Worm (Caenorhabditis elegans) whole organism, late embryonic: ENCODE data around the gene srx-50.

ENCODE experiments used
- C38D4.7 ChIP-seq: fragments of 200-800 bp; sonication (Bioruptor generic); optimal IDR thresholded peaks from 2 replicates; lab custom pipeline; 2018; ENCODE audit warnings: mild to moderate bottlenecking, missing genetic modification characterization, moderate library complexity, missing compliant biosample characterization
- F13H6.1 ChIP-seq: sonication (generic microtip); optimal IDR thresholded peaks from 2 replicates; lab custom pipeline; 2016; ENCODE audit warnings: missing genetic modification characterization, missing compliant biosample characterization
- K09A11.1 ChIP-seq: sonication (generic microtip); optimal IDR thresholded peaks from 2 replicates; lab custom pipeline; 2017; ENCODE audit warnings: antibody characterized with exemption, mild to moderate bottlenecking, missing genetic modification characterization, missing compliant biosample characterization; ENCODE audit not compliant: insufficient read depth
- T23F11.4 ChIP-seq: fragments of 200-800 bp; sonication (Bioruptor generic); optimal IDR thresholded peaks from 2 replicates; lab custom pipeline; 2018; ENCODE audit warnings: mild to moderate bottlenecking, missing genetic modification characterization, missing compliant biosample characterization
- Y22D7AL.16 ChIP-seq: sonication (generic microtip); optimal IDR thresholded peaks from 2 replicates; lab custom pipeline; 2016; ENCODE audit warnings: missing genetic modification characterization, missing compliant biosample characterization
- ahr-1 ChIP-seq: sonication (generic microtip); optimal IDR thresholded peaks from 2 replicates; lab custom pipeline; 2016; ENCODE audit warnings: missing genetic modification characterization, missing compliant biosample characterization
- ceh-14 ChIP-seq: sonication (generic microtip); optimal IDR thresholded peaks from 2 replicates; lab custom pipeline; 2016; ENCODE audit warnings: missing genotype, missing genetic modification characterization, missing compliant biosample characterization
- ceh-18 ChIP-seq: sonication (generic microtip); optimal IDR thresholded peaks from 2 replicates; lab custom pipeline; 2016; ENCODE audit warnings: missing genetic modification characterization, missing compliant biosample characterization
- ceh-22 ChIP-seq: sonication (generic microtip); optimal IDR thresholded peaks from 2 replicates; lab custom pipeline; 2017; ENCODE audit warnings: missing biosample characterization, missing genetic modification characterization
- ceh-30 ChIP-seq: fragments of 150-350 bp; optimal IDR thresholded peaks from 2 replicates; lab custom pipeline; 2014; ENCODE audit warnings: missing biosample characterization, missing genetic modification characterization
- ceh-31 ChIP-seq: sonication (generic microtip); optimal IDR thresholded peaks from 2 replicates; lab custom pipeline; 2016; ENCODE audit warnings: missing genetic modification characterization, missing compliant biosample characterization
- ceh-48 ChIP-seq: sonication (generic microtip); optimal IDR thresholded peaks from 2 replicates; lab custom pipeline; 2016; ENCODE audit warnings: missing genetic modification characterization, inconsistent platforms, missing compliant biosample characterization
- ceh-6 ChIP-seq: fragments of 200-800 bp; sonication (Bioruptor generic); optimal IDR thresholded peaks from 2 replicates; lab custom pipeline; 2018; ENCODE audit warnings: mild to moderate bottlenecking, missing genetic modification characterization, missing compliant biosample characterization
- ceh-9 ChIP-seq: sonication (generic microtip); optimal IDR thresholded peaks from 2 replicates; lab custom pipeline; 2016; ENCODE audit warnings: mild to moderate bottlenecking, missing genetic modification characterization, inconsistent platforms, missing compliant biosample characterization
- che-1 ChIP-seq: sonication (generic microtip); optimal IDR thresholded peaks from 2 replicates; lab custom pipeline; 2016; ENCODE audit warnings: mild to moderate bottlenecking, missing genetic modification characterization, missing compliant biosample characterization
- elt-2 ChIP-seq: sonication (generic microtip); optimal IDR thresholded peaks from 2 replicates; lab custom pipeline; 2016; ENCODE audit warnings: missing genetic modification reagents, missing genetic modification characterization, missing compliant biosample characterization
- ets-4 ChIP-seq: sonication (generic microtip); optimal IDR thresholded peaks from 2 replicates; lab custom pipeline; 2016; ENCODE audit warnings: missing genetic modification characterization, missing compliant biosample characterization
- eyg-1 ChIP-seq: sonication (generic microtip); optimal IDR thresholded peaks from 2 replicates; lab custom pipeline; 2016; ENCODE audit warnings: missing genotype, missing genetic modification characterization, missing compliant biosample characterization
- fkh-10 ChIP-seq: fragments of 150-350 bp; optimal IDR thresholded peaks from 2 replicates; lab custom pipeline; 2014; ENCODE audit warnings: missing biosample characterization, missing genetic modification reagents, missing genetic modification characterization
- gmeb-2 ChIP-seq: sonication (generic microtip); optimal IDR thresholded peaks from 2 replicates; lab custom pipeline; 2016; ENCODE audit warnings: missing genetic modification characterization, inconsistent platforms, missing compliant biosample characterization
- hlh-13 ChIP-seq: fragments of 200-800 bp; sonication (Bioruptor generic); optimal IDR thresholded peaks from 2 replicates; lab custom pipeline; 2018; ENCODE audit warnings: mild to moderate bottlenecking, missing genetic modification characterization, missing compliant biosample characterization
- hlh-15 ChIP-seq: sonication (generic microtip); optimal IDR thresholded peaks from 2 replicates; lab custom pipeline; 2016; ENCODE audit warnings: missing genetic modification characterization, missing compliant biosample characterization
- hlh-30 ChIP-seq: sonication (generic microtip); optimal IDR thresholded peaks from 2 replicates; lab custom pipeline; 2017; ENCODE audit warnings: antibody characterized with exemption, missing genetic modification characterization, missing compliant biosample characterization; ENCODE audit not compliant: insufficient read depth
- hlh-6 ChIP-seq: sonication (generic microtip); optimal IDR thresholded peaks from 2 replicates; lab custom pipeline; 2016; ENCODE audit warnings: missing genotype, missing genetic modification characterization, missing compliant biosample characterization
- mec-3 ChIP-seq: sonication (generic microtip); optimal IDR thresholded peaks from 2 replicates; lab custom pipeline; 2016; ENCODE audit warnings: borderline replicate concordance, missing genetic modification characterization, missing compliant biosample characterization
- nfya-1 ChIP-seq: sonication (generic microtip); optimal IDR thresholded peaks from 2 replicates; lab custom pipeline; 2017; ENCODE audit warnings: missing genetic modification characterization, mild to moderate bottlenecking, missing compliant biosample characterization, antibody characterized with exemption, moderate library complexity
- nhr-11 ChIP-seq: fragments of 150-350 bp; optimal IDR thresholded peaks from 2 replicates; lab custom pipeline; 2014; ENCODE audit warnings: missing biosample characterization, missing genetic modification characterization
- nhr-232 ChIP-seq: sonication (generic microtip); optimal IDR thresholded peaks from 2 replicates; lab custom pipeline; 2016; ENCODE audit warnings: missing genetic modification characterization, missing compliant biosample characterization
- npax-4 ChIP-seq: sonication (generic microtip); optimal IDR thresholded peaks from 2 replicates; lab custom pipeline; 2016; ENCODE audit warnings: missing genetic modification characterization, missing compliant biosample characterization
- pax-1 ChIP-seq: fragments of 150-350 bp; optimal IDR thresholded peaks from 2 replicates; lab custom pipeline; 2014; ENCODE audit warnings: missing biosample characterization, missing genetic modification characterization
- pha-2 ChIP-seq: sonication (generic microtip); optimal IDR thresholded peaks from 2 replicates; lab custom pipeline; 2017; ENCODE audit warnings: mild to moderate bottlenecking, missing genetic modification characterization, missing compliant biosample characterization
- pha-4 ChIP-seq: fragments of 150-350 bp; optimal IDR thresholded peaks from 2 replicates; lab custom pipeline; 2018; ENCODE audit warnings: missing biosample characterization, missing genetic modification reagents, missing genetic modification characterization
- pqm-1 ChIP-seq: sonication (generic microtip); optimal IDR thresholded peaks from 2 replicates; lab custom pipeline; 2016; ENCODE audit warnings: missing genetic modification characterization, missing compliant biosample characterization
- pros-1 ChIP-seq: fragments of 150-350 bp; optimal IDR thresholded peaks from 2 replicates; lab custom pipeline; 2014; ENCODE audit warnings: missing biosample characterization, missing genetic modification reagents, missing genetic modification characterization
- ref-2 ChIP-seq: sonication (generic microtip); optimal IDR thresholded peaks from 2 replicates; lab custom pipeline; 2016; ENCODE audit warnings: missing genetic modification characterization, missing compliant biosample characterization
- rnt-1 ChIP-seq: sonication (generic microtip); optimal IDR thresholded peaks from 2 replicates; lab custom pipeline; 2016; ENCODE audit warnings: missing genetic modification characterization, missing compliant biosample characterization
- sdc-2 ChIP-seq: sonication (generic microtip); optimal IDR thresholded peaks from 2 replicates; lab custom pipeline; 2016; ENCODE audit warnings: missing genotype, missing genetic modification characterization, missing compliant biosample characterization
- sox-2 ChIP-seq: fragments of 200-800 bp; sonication (Bioruptor generic); IDR thresholded peaks from 2 replicates; pipeline ENCODE4 v1.3.6; 2022; ENCODE audit warnings: missing genetic modification reagents, missing genetic modification characterization, missing compliant biosample characterization
- syd-9 ChIP-seq: sonication (generic microtip); optimal IDR thresholded peaks from 2 replicates; lab custom pipeline; 2016; ENCODE audit warnings: mild to moderate bottlenecking, missing genetic modification characterization, moderate library complexity, missing compliant biosample characterization
- tbx-7 ChIP-seq: sonication (generic microtip); optimal IDR thresholded peaks from 2 replicates; lab custom pipeline; 2016; ENCODE audit warnings: missing genotype, missing genetic modification characterization, missing compliant biosample characterization
- ttx-3 ChIP-seq: sonication (generic microtip); optimal IDR thresholded peaks from 2 replicates; lab custom pipeline; 2016; ENCODE audit warnings: missing genetic modification reagents, missing genetic modification characterization, missing compliant biosample characterization
- unc-3 ChIP-seq, 2 experiments: fragments of 200-800 bp in 1 of 2; sonication (Bioruptor generic) in 1 of 2; sonication (generic microtip) in 1 of 2; conservative IDR thresholded peaks in 1 of 2; optimal IDR thresholded peaks in 1 of 2; 2 replicates each; pipeline versions ENCODE4 v1.3.6 to Lab custom; 2016 to 2022; ENCODE audit warnings: missing compliant biosample characterization in 2 of 2, missing genetic modification characterization in 2 of 2, missing genetic modification reagents in 1 of 2
- unc-42 ChIP-seq: sonication (generic microtip); optimal IDR thresholded peaks from 2 replicates; lab custom pipeline; 2016; ENCODE audit warnings: missing genotype, missing genetic modification characterization, missing compliant biosample characterization
- unc-55 ChIP-seq: sonication (generic microtip); optimal IDR thresholded peaks from 2 replicates; lab custom pipeline; 2017; ENCODE audit warnings: missing biosample characterization, missing genetic modification reagents, missing genetic modification characterization
- unc-86 ChIP-seq: sonication (generic microtip); optimal IDR thresholded peaks from 2 replicates; lab custom pipeline; 2016; ENCODE audit warnings: missing genetic modification characterization, missing compliant biosample characterization
- zip-5 ChIP-seq: sonication (generic microtip); optimal IDR thresholded peaks from 2 replicates; lab custom pipeline; 2016; ENCODE audit warnings: missing genetic modification characterization, missing compliant biosample characterization

Gene srx-50

DNA sequence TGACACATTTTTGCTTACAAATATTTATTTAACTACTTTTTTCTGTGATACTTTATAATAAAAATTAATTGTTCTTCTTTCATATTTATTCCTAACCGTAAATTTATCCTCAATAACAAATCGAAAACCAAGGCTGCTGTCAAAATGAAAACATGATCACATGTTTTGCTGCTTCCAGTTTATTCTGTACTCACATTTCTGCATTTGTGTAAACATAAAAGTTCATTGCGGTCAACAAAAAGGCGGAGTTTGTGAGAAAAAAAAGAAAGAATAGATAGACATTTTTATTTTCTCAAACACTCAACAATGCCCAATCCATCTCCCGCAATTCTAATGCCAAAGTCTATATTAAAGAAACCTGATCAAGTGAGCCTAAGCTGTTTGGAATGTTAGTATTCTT, 22.0 kb upstream of the srx-50 start, which contains the start of gene C06G3.3:
TSS of gene C06G3.3 (plus strand) at position 301 of the 400 bp plus-strand sequence.
- TF ChIP-seq hlh-6 (tag; lab: Kevin White, UChicago) (no peak), unc-42 (tag; lab: Kevin White, UChicago) (no peak), ets-4 (tag; lab: Kevin White, UChicago) (no peak)

DNA sequence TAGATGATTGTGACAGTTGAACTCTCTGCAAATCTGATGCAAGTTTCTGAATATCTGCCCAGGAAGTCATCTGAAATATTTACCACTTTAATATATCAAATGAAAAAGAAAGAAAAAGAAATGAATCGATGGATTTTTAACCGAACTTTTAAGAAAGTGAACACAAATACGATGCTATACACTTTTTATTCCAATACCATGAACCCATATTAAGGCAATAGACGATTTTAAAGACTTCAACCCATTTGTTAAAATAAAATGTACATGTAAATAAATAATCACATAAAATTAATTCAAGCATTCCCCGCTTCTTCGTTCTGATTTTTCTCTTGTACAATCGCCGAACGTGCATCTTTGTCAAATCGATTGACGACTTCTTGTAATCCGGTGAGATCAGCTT, 21.0 kb upstream of the srx-50 start, which contains the start of gene ufl-1:
TSS of gene ufl-1 (minus strand) at position 70 of the 400 bp plus-strand sequence.
- no peak for TF ChIP-seq nhr-11 (tag; lab: Kevin White, UChicago)
- no peak for TF ChIP-seq hlh-15 (tag; lab: Kevin White, UChicago)
- no peak for TF ChIP-seq ets-4 (tag; lab: Kevin White, UChicago)
- no peak for TF ChIP-seq rnt-1 (tag; lab: Kevin White, UChicago)
- no peak for TF ChIP-seq pha-4 (tag; lab: Kevin White, UChicago)

DNA sequence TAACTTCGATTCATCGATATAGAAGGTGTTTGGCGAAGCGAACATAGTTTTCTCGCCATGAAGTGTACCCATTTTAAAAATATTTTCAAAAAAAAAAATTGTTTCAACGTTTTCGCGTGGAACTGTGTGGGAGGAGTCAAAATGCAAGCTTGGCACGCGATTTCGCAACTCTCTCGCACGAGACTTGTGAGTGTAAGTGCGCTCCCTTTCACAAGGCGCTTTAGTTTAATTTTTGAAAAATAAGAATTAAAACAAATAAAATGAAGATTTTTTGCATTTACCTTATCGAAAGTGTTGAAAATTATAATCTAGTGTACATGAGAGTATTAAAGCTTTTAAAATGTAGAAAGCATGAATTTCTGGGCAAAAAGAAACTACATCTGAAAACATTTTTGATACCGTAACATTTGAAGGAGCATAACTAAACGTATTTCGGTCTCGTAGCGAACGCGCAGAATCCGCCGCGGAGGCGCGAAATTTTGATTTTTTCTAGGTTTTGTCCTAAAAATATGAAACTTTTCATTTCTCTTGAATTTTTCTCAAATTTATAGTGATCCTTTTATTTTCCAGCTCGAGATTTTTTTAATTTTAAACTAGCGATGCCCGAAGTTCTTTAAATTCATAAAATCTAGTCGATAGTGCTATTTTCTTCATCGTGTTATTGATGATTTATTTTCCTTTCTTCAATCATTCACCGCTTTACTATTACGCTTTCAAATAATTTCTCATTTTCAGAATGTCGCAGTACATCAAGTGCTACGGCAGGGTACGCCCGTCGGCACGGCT, 18.1 kb upstream of the srx-50 start, which contains the start of the genes cogc-2 and klp-18:
TSS of gene cogc-2 (minus strand) at position 105 of the 786 bp plus-strand sequence.
TSS of gene klp-18 (plus strand) at position 736 of the 786 bp plus-strand sequence.
- TF ChIP-seq ceh-22 (tag; lab: Kevin White, UChicago) (no peak), syd-9 (tag; lab: Kevin White, UChicago) (no peak), gmeb-2 (tag; lab: Kevin White, UChicago) (peak; percentile 72), fkh-10 (GFP tag; lab: Kevin White, UChicago) (peak; percentile 4), ceh-9 (tag; lab: Kevin White, UChicago) (no peak), ceh-31 (tag; lab: Kevin White, UChicago) (peak; percentile 71), ttx-3 (tag; lab: Kevin White, UChicago) (peak; percentile 44), unc-3 (GFP tag; conservative IDR thresholded peaks at IDR 0.05; lab: Robert Waterston, UW) (no peak), unc-3 (tag; optimal IDR thresholded peaks at IDR 0.05; lab: Kevin White, UChicago) (peak; percentile 45), hlh-30 (tag; lab: Kevin White, UChicago) (peak; percentile 71), sdc-2 (tag; lab: Kevin White, UChicago) (peak; percentile 45), unc-86 (tag; lab: Kevin White, UChicago) (peak; percentile 48), ceh-18 (peak; percentile 45), F13H6.1 (tag; lab: Kevin White, UChicago) (no peak), T23F11.4 (GFP tag; lab: Kevin White, UChicago) (no peak), eyg-1 (tag; lab: Kevin White, UChicago) (no peak), K09A11.1 (tag; lab: Kevin White, UChicago) (peak; percentile 53), sox-2 (GFP tag; lab: Robert Waterston, UW) (no peak), ceh-30 (no peak), ceh-6 (GFP tag; lab: Kevin White, UChicago) (peak; percentile 45), C38D4.7 (GFP tag; lab: Kevin White, UChicago) (peak; percentile 24), Y22D7AL.16 (peak; percentile 22), ceh-48 (tag; lab: Kevin White, UChicago) (peak; percentile 20), tbx-7 (tag; lab: Kevin White, UChicago) (peak; percentile 11), pha-2 (tag; lab: Kevin White, UChicago) (peak; percentile 52), nhr-232 (tag; lab: Kevin White, UChicago) (peak; percentile 18), hlh-13 (GFP tag; lab: Kevin White, UChicago) (no peak), pax-1 (tag; lab: Kevin White, UChicago) (peak; percentile 46), pqm-1 (tag; lab: Kevin White, UChicago) (no peak), elt-2 (peak; percentile 80), zip-5 (tag; lab: Kevin White, UChicago) (peak; percentile 18), ahr-1 (tag; lab: Kevin White, UChicago) (peak; percentile 47), hlh-15 (tag; lab: Kevin White, UChicago) (no peak), ref-2 (peak; percentile 78), ets-4 (tag; lab: Kevin White, UChicago) (peak; percentile 24), nfya-1 (tag; lab: Kevin White, UChicago) (peak; percentile 76), mec-3 (tag; lab: Kevin White, UChicago) (no peak), npax-4 (tag; lab: Kevin White, UChicago) (peak; percentile 19), ceh-14 (tag; lab: Kevin White, UChicago) (peak; percentile 62), pha-4 (tag; lab: Kevin White, UChicago) (no peak), che-1 (tag; lab: Kevin White, UChicago) (peak; percentile 47), pros-1 (tag; lab: Kevin White, UChicago) (no peak), unc-55 (no peak)
